Worm (Caenorhabditis elegans) whole organism, young adult: ENCODE measurements around the gene Y45G5AM.7.
A peak's percentile ranks its signal among the peaks of the same experiment; 100 is the strongest.

Experiments used
- B0019.2 ChIP-seq: fragments of 200-800 bp; sonication (Bioruptor generic); conservative IDR thresholded peaks from 2 replicates; pipeline ENCODE4 v1.3.6; 2022; ENCODE audit warnings: missing genetic modification reagents, missing genetic modification characterization, missing compliant biosample characterization
- B0035.1 ChIP-seq: sonication (generic microtip); optimal IDR thresholded peaks from 2 replicates; lab custom pipeline; 2016; ENCODE audit warnings: missing genetic modification characterization, mild to moderate bottlenecking, missing compliant biosample characterization, missing genotype, missing genetic modification reagents
- B0336.3 ChIP-seq: fragments of 200-800 bp; sonication (Bioruptor generic); IDR thresholded peaks from 2 replicates; pipeline ENCODE4 v1.3.6; 2022; ENCODE audit warnings: missing genetic modification characterization, missing compliant biosample characterization
- C17E4.6 ChIP-seq: fragments of 200-800 bp; sonication (Bioruptor generic); IDR thresholded peaks from 2 replicates; pipeline ENCODE4 v1.3.6; 2022; ENCODE audit warnings: missing genetic modification reagents, missing genetic modification characterization, missing compliant biosample characterization
- D2030.7 ChIP-seq: fragments of 200-800 bp; sonication (Bioruptor generic); IDR thresholded peaks from 2 replicates; pipeline ENCODE4 v1.3.6; 2022; ENCODE audit warnings: missing genetic modification reagents, missing genetic modification characterization, missing compliant biosample characterization
- F33H1.4 ChIP-seq: fragments of 200-800 bp; sonication (Bioruptor generic); IDR thresholded peaks from 2 replicates; pipeline ENCODE4 v1.3.6; 2022; ENCODE audit warnings: missing genetic modification reagents, missing genetic modification characterization, missing compliant biosample characterization
- F49E8.2 ChIP-seq: sonication (generic microtip); optimal IDR thresholded peaks from 3 replicates; lab custom pipeline; 2017; ENCODE audit warnings: missing genetic modification characterization, mild to moderate bottlenecking, missing compliant biosample characterization, antibody characterized with exemption, moderate library complexity; ENCODE audit not compliant: insufficient read depth
- Y53F4B.3 ChIP-seq: fragments of 200-800 bp; sonication (Bioruptor generic); IDR thresholded peaks from 2 replicates; pipeline ENCODE4 v1.3.6; 2022; ENCODE audit warnings: missing genetic modification reagents, missing genetic modification characterization, missing compliant biosample characterization
- Y67H2A.10 ChIP-seq: fragments of 200-800 bp; sonication (Bioruptor generic); conservative IDR thresholded peaks from 2 replicates; pipeline ENCODE4 v1.3.6; 2022; ENCODE audit warnings: missing genetic modification reagents, missing genetic modification characterization, missing compliant biosample characterization
- Y79H2A.3 ChIP-seq: fragments of 200-800 bp; sonication (Bioruptor generic); conservative IDR thresholded peaks from 2 replicates; pipeline ENCODE4 v1.3.6; 2022; ENCODE audit warnings: missing genetic modification reagents, missing genetic modification characterization, missing compliant biosample characterization
- akir-1 ChIP-seq: fragments of 200-800 bp; sonication (Bioruptor generic); optimal IDR thresholded peaks from 2 replicates; lab custom pipeline; 2018; ENCODE audit warnings: mild to moderate bottlenecking, missing genetic modification characterization, moderate library complexity, missing compliant biosample characterization
- ama-1 ChIP-seq, 3 experiments: fragments of 150-350 bp in 1 of 3; sonication (generic microtip) in 2 of 3; optimal IDR thresholded peaks; 2 replicates each; lab custom pipeline; 2014 to 2018; ENCODE audit warnings: missing biosample characterization in 2 of 3, missing genetic modification characterization in 2 of 3, missing genetic modification reagents in 2 of 3
- aptf-2 ChIP-seq: fragments of 200-800 bp; sonication (Bioruptor generic); conservative IDR thresholded peaks from 2 replicates; pipeline ENCODE4 v1.3.6; 2022; ENCODE audit warnings: missing genetic modification reagents, missing genetic modification characterization, missing compliant biosample characterization
- attf-3 ChIP-seq: fragments of 200-800 bp; sonication (Bioruptor generic); conservative IDR thresholded peaks from 2 replicates; pipeline ENCODE4 v1.3.6; 2022; ENCODE audit warnings: missing genetic modification reagents, missing genetic modification characterization, missing compliant biosample characterization
- ceh-100 ChIP-seq: fragments of 200-800 bp; sonication (Bioruptor generic); IDR thresholded peaks from 2 replicates; pipeline ENCODE4 v1.3.6; 2022; ENCODE audit warnings: missing genetic modification reagents, missing genetic modification characterization, missing compliant biosample characterization
- ceh-91 ChIP-seq: fragments of 200-800 bp; sonication (Bioruptor generic); IDR thresholded peaks from 2 replicates; pipeline ENCODE4 v1.3.6; 2022; ENCODE audit warnings: missing genetic modification reagents, missing genetic modification characterization, missing compliant biosample characterization
- die-1 ChIP-seq: sonication (generic microtip); optimal IDR thresholded peaks from 2 replicates; lab custom pipeline; 2016; ENCODE audit warnings: missing genotype, mild to moderate bottlenecking, missing genetic modification characterization, missing compliant biosample characterization
- dpff-1 ChIP-seq: sonication (generic microtip); optimal IDR thresholded peaks from 2 replicates; lab custom pipeline; 2017; ENCODE audit warnings: mild to moderate bottlenecking, missing genetic modification characterization, missing compliant biosample characterization
- egl-18 ChIP-seq: fragments of 200-800 bp; sonication (Bioruptor generic); IDR thresholded peaks from 2 replicates; pipeline ENCODE4 v1.3.6; 2022; ENCODE audit warnings: missing genetic modification reagents, missing genetic modification characterization, missing compliant biosample characterization
- ekl-4 ChIP-seq: fragments of 200-800 bp; sonication (Bioruptor generic); IDR thresholded peaks from 2 replicates; pipeline ENCODE4 v1.3.6; 2022; ENCODE audit warnings: missing genetic modification reagents, missing genetic modification characterization, missing compliant biosample characterization
- fkh-3 ChIP-seq: sonication (generic microtip); optimal IDR thresholded peaks from 2 replicates; lab custom pipeline; 2016; ENCODE audit warnings: mild to moderate bottlenecking, missing genetic modification characterization, missing compliant biosample characterization
- hmg-20 ChIP-seq: fragments of 200-800 bp; sonication (Bioruptor generic); IDR thresholded peaks from 2 replicates; pipeline ENCODE4 v1.3.6; 2022; ENCODE audit warnings: missing genetic modification reagents, missing genetic modification characterization, missing compliant biosample characterization
- lag-1 ChIP-seq: fragments of 200-800 bp; sonication (Bioruptor generic); IDR thresholded peaks from 2 replicates; pipeline ENCODE4 v1.3.6; 2022; ENCODE audit warnings: missing genetic modification reagents, missing genetic modification characterization, missing compliant biosample characterization
- lin-35 ChIP-seq, 3 experiments: fragments of 150-350 bp in 2 of 3; sonication (generic microtip) in 1 of 3; optimal IDR thresholded peaks; 2 replicates each; lab custom pipeline; 2014 to 2018; ENCODE audit warnings: missing biosample characterization in 3 of 3, missing genetic modification characterization in 3 of 3, missing genetic modification reagents in 3 of 3
- lin-40 ChIP-seq: sonication (generic microtip); optimal IDR thresholded peaks from 2 replicates; lab custom pipeline; 2016; ENCODE audit warnings: missing genetic modification characterization, mild to moderate bottlenecking, missing compliant biosample characterization, missing genotype, missing genetic modification reagents
- lin-54 ChIP-seq: fragments of 200-800 bp; sonication (Bioruptor generic); optimal IDR thresholded peaks from 2 replicates; lab custom pipeline; 2018; ENCODE audit warnings: mild to moderate bottlenecking, missing genetic modification characterization, missing compliant biosample characterization
- lir-1 ChIP-seq: fragments of 200-800 bp; sonication (Bioruptor generic); conservative IDR thresholded peaks from 2 replicates; pipeline ENCODE4 v1.3.6; 2022; ENCODE audit warnings: missing genetic modification reagents, missing genetic modification characterization, missing compliant biosample characterization
- lsl-1 ChIP-seq: fragments of 200-800 bp; sonication (Bioruptor generic); optimal IDR thresholded peaks from 2 replicates; lab custom pipeline; 2018; ENCODE audit warnings: mild to moderate bottlenecking, missing genetic modification characterization, moderate library complexity, missing compliant biosample characterization
- lsy-27 ChIP-seq: sonication (generic microtip); optimal IDR thresholded peaks from 2 replicates; lab custom pipeline; 2017; ENCODE audit warnings: missing genetic modification characterization, mild to moderate bottlenecking, missing compliant biosample characterization, antibody characterized with exemption, missing genotype, borderline replicate concordance; ENCODE audit not compliant: insufficient read depth
- madf-8 ChIP-seq: fragments of 200-800 bp; sonication (Bioruptor generic); conservative IDR thresholded peaks from 2 replicates; pipeline ENCODE4 v1.3.6; 2022; ENCODE audit warnings: missing genetic modification reagents, missing genetic modification characterization, missing compliant biosample characterization
- mel-28 ChIP-seq: sonication (generic microtip); optimal IDR thresholded peaks from 2 replicates; lab custom pipeline; 2016; ENCODE audit warnings: borderline replicate concordance, mild to moderate bottlenecking, missing genetic modification characterization, missing compliant biosample characterization
- mxl-1 ChIP-seq: sonication (generic microtip); optimal IDR thresholded peaks from 2 replicates; lab custom pipeline; 2016; ENCODE audit warnings: missing genetic modification characterization, missing compliant biosample characterization
- nfya-1 ChIP-seq: sonication (generic microtip); optimal IDR thresholded peaks from 2 replicates; lab custom pipeline; 2017; ENCODE audit warnings: antibody characterized with exemption, missing compliant biosample characterization, missing genetic modification characterization, borderline replicate concordance; ENCODE audit not compliant: insufficient read depth
- nfyb-1 ChIP-seq: fragments of 200-800 bp; sonication (Bioruptor generic); IDR thresholded peaks from 2 replicates; pipeline ENCODE4 v1.3.6; 2022; ENCODE audit warnings: missing genetic modification reagents, missing genetic modification characterization, missing compliant biosample characterization
- nhr-179 ChIP-seq: sonication (generic microtip); optimal IDR thresholded peaks from 2 replicates; lab custom pipeline; 2016; ENCODE audit warnings: mild to moderate bottlenecking, missing genetic modification characterization, missing compliant biosample characterization
- pha-4 ChIP-seq: fragments of 150-350 bp; sonication (generic microtip); optimal IDR thresholded peaks from 2 replicates; lab custom pipeline; 2014; ENCODE audit warnings: missing biosample characterization, missing genetic modification reagents, missing genetic modification characterization
- rcor-1 ChIP-seq: fragments of 200-800 bp; sonication (Bioruptor generic); IDR thresholded peaks from 2 replicates; pipeline ENCODE4 v1.3.6; 2022; ENCODE audit warnings: missing genetic modification reagents, missing genetic modification characterization, missing compliant biosample characterization
- repo-1 ChIP-seq: sonication (generic microtip); optimal IDR thresholded peaks from 2 replicates; lab custom pipeline; 2017; ENCODE audit warnings: mild to moderate bottlenecking, missing genetic modification characterization, missing compliant biosample characterization
- rpc-1 ChIP-seq, 2 experiments: fragments of 150-350 bp in 1 of 2; sonication (generic microtip) in 1 of 2; optimal IDR thresholded peaks; 2 replicates each; lab custom pipeline; 2014 to 2018; ENCODE audit warnings: missing biosample characterization in 1 of 2, missing genetic modification characterization in 1 of 2, missing genetic modification reagents in 1 of 2, missing genotype in 1 of 2
- somi-1 ChIP-seq: fragments of 200-800 bp; sonication (Bioruptor generic); optimal IDR thresholded peaks from 2 replicates; lab custom pipeline; 2018; ENCODE audit warnings: mild to moderate bottlenecking, missing genetic modification characterization, missing compliant biosample characterization
- tbp1 ChIP-seq: fragments of 200-800 bp; sonication (Bioruptor generic); optimal IDR thresholded peaks from 2 replicates; lab custom pipeline; 2018; ENCODE audit warnings: mild to moderate bottlenecking, missing genetic modification characterization, missing compliant biosample characterization
- tbx-9 ChIP-seq: sonication (generic microtip); optimal IDR thresholded peaks from 2 replicates; lab custom pipeline; 2016; ENCODE audit warnings: borderline replicate concordance, missing genetic modification characterization, inconsistent platforms, missing compliant biosample characterization
- zfh-2 ChIP-seq: fragments of 200-800 bp; sonication (Bioruptor generic); conservative IDR thresholded peaks from 2 replicates; pipeline ENCODE4 v1.3.6; 2022; ENCODE audit warnings: missing genetic modification reagents, missing genetic modification characterization, missing compliant biosample characterization
- zim-3 ChIP-seq: sonication (generic microtip); optimal IDR thresholded peaks from 2 replicates; lab custom pipeline; 2017; ENCODE audit warnings: mild to moderate bottlenecking, missing genetic modification characterization, moderate library complexity, missing compliant biosample characterization
- ztf-18 ChIP-seq: sonication (generic microtip); optimal IDR thresholded peaks from 2 replicates; lab custom pipeline; 2016; ENCODE audit warnings: missing genotype, mild to moderate bottlenecking, missing genetic modification characterization, missing compliant biosample characterization
- ztf-25 ChIP-seq: fragments of 200-800 bp; sonication (Bioruptor generic); IDR thresholded peaks from 2 replicates; pipeline ENCODE4 v1.3.6; 2022; ENCODE audit warnings: missing genetic modification reagents, missing genetic modification characterization, missing compliant biosample characterization
- ztf-28 ChIP-seq: fragments of 200-800 bp; sonication (Bioruptor generic); IDR thresholded peaks from 2 replicates; pipeline ENCODE4 v1.3.6; 2022; ENCODE audit warnings: missing genetic modification reagents, missing genetic modification characterization, missing compliant biosample characterization

The Y45G5AM.7 gene

DNA sequence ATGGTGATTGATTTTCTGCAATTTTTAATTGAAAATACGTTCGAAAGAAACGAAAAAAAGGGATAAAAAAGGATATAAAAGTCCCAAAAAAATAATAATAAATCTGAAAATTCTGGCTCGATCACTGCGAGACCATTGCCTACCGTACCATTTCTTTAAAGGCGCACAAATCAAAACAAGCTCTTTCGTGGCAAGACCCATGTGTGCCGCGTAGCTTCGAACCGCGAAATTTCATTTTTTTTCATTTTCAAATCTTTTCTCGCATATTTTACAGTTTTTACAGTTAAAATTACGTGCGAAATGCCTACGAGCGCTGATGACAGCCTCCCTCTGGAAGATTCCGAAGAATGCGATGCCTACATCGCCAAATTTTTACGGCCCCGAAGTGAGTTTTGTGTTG lies 5.6 kb upstream of the Y45G5AM.7 start, which contains the start of the genes coh-4 and pid-5 (continued):
- TF ChIP-seq F49E8.2 (tag; lab: Kevin White, UChicago) (peak; percentile 83), die-1 (tag; lab: Kevin White, UChicago) (no peak), fkh-3 (tag; lab: Kevin White, UChicago) (no peak), repo-1 (tag; lab: Kevin White, UChicago) (no peak), Y79H2A.3 (GFP tag; lab: Robert Waterston, UW) (no peak), ztf-18 (tag; lab: Kevin White, UChicago) (no peak), lsy-27 (tag; lab: Kevin White, UChicago) (no peak), madf-8 (GFP tag; lab: Robert Waterston, UW) (peak; percentile 95), hmg-20 (GFP tag; lab: Robert Waterston, UW) (no peak), B0336.3 (GFP tag; lab: Robert Waterston, UW) (peak; percentile 74), Y53F4B.3 (GFP tag; lab: Robert Waterston, UW) (no peak), attf-3 (GFP tag; lab: Robert Waterston, UW) (0 out of 2 replicates have a peak, but pooled peaks have one; percentile 14), lin-40 (tag; lab: Kevin White, UChicago) (no peak), zfh-2 (no peak), ama-1 (optimal IDR thresholded peaks at IDR 0.05; lab: Kevin White, UChicago) (no peak), ama-1 (GFP tag; optimal IDR thresholded peaks at IDR 0.05; lab: Kevin White, UChicago) (no peak), lin-54 (GFP tag; lab: Kevin White, UChicago) (peak; percentile 90), lir-1 (peak; percentile 24; the same call in 1 of the 2 replicates), mxl-1 (no peak), lsl-1 (peak; percentile 99), nfyb-1 (GFP tag; lab: Robert Waterston, UW) (peak; percentile 63), lin-35 (GFP tag; optimal IDR thresholded peaks at IDR 0.05; lab: Kevin White, UChicago) (peak in 1 of 3 experiments; percentile 46), egl-18 (GFP tag; lab: Robert Waterston, UW) (no peak), ztf-25 (GFP tag; lab: Robert Waterston, UW) (no peak), C17E4.6 (GFP tag; lab: Robert Waterston, UW) (peak; percentile 61; the same call in 1 of the 2 replicates), tbp1 (GFP tag; lab: Kevin White, UChicago) (peak; percentile 63), lag-1 (GFP tag; lab: Robert Waterston, UW) (no peak), ceh-91 (peak; percentile 94), rpc-1 (optimal IDR thresholded peaks at IDR 0.05; lab: Kevin White, UChicago) (no peak), rpc-1 (tag; optimal IDR thresholded peaks at IDR 0.05; lab: Kevin White, UChicago) (no peak), zim-3 (tag; lab: Kevin White, UChicago) (no peak), D2030.7 (GFP tag; lab: Robert Waterston, UW) (peak; percentile 95), rcor-1 (GFP tag; lab: Robert Waterston, UW) (peak; percentile 80), Y67H2A.10 (GFP tag; lab: Robert Waterston, UW) (no peak), dpff-1 (tag; lab: Kevin White, UChicago) (no peak), nhr-179 (tag; lab: Kevin White, UChicago) (no peak), F33H1.4 (GFP tag; lab: Robert Waterston, UW) (peak; percentile 99), B0019.2 (peak; percentile 83), tbx-9 (tag; lab: Kevin White, UChicago) (no peak), aptf-2 (no peak), ekl-4 (GFP tag; lab: Robert Waterston, UW) (peak; percentile 61), ceh-100 (peak; percentile 61), akir-1 (GFP tag; lab: Kevin White, UChicago) (no peak), somi-1 (GFP tag; lab: Kevin White, UChicago) (no peak), mel-28 (tag; lab: Kevin White, UChicago) (no peak), B0035.1 (tag; lab: Kevin White, UChicago) (no peak), pha-4 (tag; lab: Kevin White, UChicago) (no peak), ztf-28 (GFP tag; lab: Robert Waterston, UW) (peak; percentile 68; the same call in 1 of the 2 replicates), nfya-1 (tag; lab: Kevin White, UChicago) (no peak)
